Fruit fly (Drosophila melanogaster) whole organism, pupa: ENCODE data around the gene CG5953.
A peak's percentile ranks its signal among the peaks of the same experiment; 100 is the strongest.

ENCODE experiments used
- CG15710 ChIP-seq: fragments of 200-800 bp; sonication (Bioruptor generic); optimal IDR thresholded peaks from 2 replicates; lab custom pipeline; 2018; ENCODE audit warnings: missing biosample characterization, mild to moderate bottlenecking, missing genetic modification characterization, moderate library complexity
- CG17806 ChIP-seq: fragments of 200-800 bp; sonication (Bioruptor generic); optimal IDR thresholded peaks from 2 replicates; lab custom pipeline; 2018; ENCODE audit warnings: missing biosample characterization, mild to moderate bottlenecking, missing genetic modification characterization, moderate library complexity
- D1 ChIP-seq: fragments of 200-800 bp; sonication (Bioruptor generic); optimal IDR thresholded peaks from 2 replicates; lab custom pipeline; 2018; ENCODE audit warnings: missing biosample characterization, mild to moderate bottlenecking, missing genetic modification characterization, moderate library complexity
- Ets98B ChIP-seq: fragments of 200-800 bp; sonication (Bioruptor generic); IDR thresholded peaks from 2 replicates; pipeline ENCODE4 v1.3.6; 2022; ENCODE audit warnings: missing biosample characterization, missing genetic modification characterization
- Pif1A ChIP-seq: fragments of 200-800 bp; sonication (Bioruptor generic); optimal IDR thresholded peaks from 3 replicates; lab custom pipeline; 2016; ENCODE audit warnings: missing biosample characterization, missing genetic modification characterization
- rn ChIP-seq: fragments of 200-800 bp; sonication (Bioruptor generic); IDR thresholded peaks from 2 replicates; pipeline ENCODE4 v1.3.6; 2022; ENCODE audit warnings: missing biosample characterization, missing genetic modification characterization

- TF ChIP-seq rn (GFP tag; lab: Robert Waterston, UW) (peak; percentile 93), CG15710 (peak; percentile 98), D1 (tag; lab: Kevin White, UChicago) (peak; percentile 86), Pif1A (GFP tag; lab: Kevin White, UChicago) (peak; percentile 97), CG17806 (tag; lab: Kevin White, UChicago) (peak; percentile 98), Ets98B (GFP tag; lab: Robert Waterston, UW) (peak; percentile 98)
These were observed at the start of gene CG5953 for dm6 chr2L:16532702-16533385.
